Worm (Caenorhabditis elegans): Measurements from ENCODE around the gene dpy-9.

- TF ChIP-seq zag-1 (tag; optimal IDR thresholded peaks at IDR 0.05) (no peak), Y55F3AM.14 (GFP tag; optimal IDR thresholded peaks at IDR 0.05) (no peak), elt-1 (tag; optimal IDR thresholded peaks at IDR 0.05) (no peak)
Measured at ce11 chrIV:236138-236537, 22.9 kb downstream of the dpy-9 start.
